Worm (Caenorhabditis elegans) whole organism, L4 larva: ENCODE results near the gene C08F1.11.

Experiments
- R02D3.7 ChIP-seq: fragments of 150-350 bp; sonication (generic microtip); optimal IDR thresholded peaks from 3 replicates; lab custom pipeline; 2014; ENCODE audit warnings: missing biosample characterization, missing genetic modification characterization
- attf-4 ChIP-seq: sonication (generic microtip); optimal IDR thresholded peaks from 3 replicates; lab custom pipeline; 2017; ENCODE audit warnings: missing biosample characterization, missing genetic modification characterization
- ceh-32 ChIP-seq: sonication (generic microtip); optimal IDR thresholded peaks from 2 replicates; lab custom pipeline; 2016; ENCODE audit warnings: mild to moderate bottlenecking, missing genetic modification characterization, missing compliant biosample characterization; ENCODE audit not compliant: poor library complexity
- dmd-9 ChIP-seq: fragments of 200-800 bp; sonication (Bioruptor generic); IDR thresholded peaks from 2 replicates; pipeline ENCODE4 v1.3.6; 2022; ENCODE audit warnings: missing genetic modification reagents, missing genetic modification characterization, missing compliant biosample characterization
- nhr-11 ChIP-seq: fragments of 150-350 bp; optimal IDR thresholded peaks from 2 replicates; lab custom pipeline; 2014; ENCODE audit warnings: missing biosample characterization, missing genetic modification characterization
- nhr-77 ChIP-seq: fragments of 150-350 bp; optimal IDR thresholded peaks from 2 replicates; lab custom pipeline; 2014; ENCODE audit warnings: missing biosample characterization, missing genetic modification characterization
- unc-130 ChIP-seq: sonication (generic microtip); optimal IDR thresholded peaks from 2 replicates; lab custom pipeline; 2016; ENCODE audit warnings: missing genetic modification reagents, missing genetic modification characterization, missing compliant biosample characterization
- zag-1 ChIP-seq: fragments of 150-350 bp; optimal IDR thresholded peaks from 2 replicates; lab custom pipeline; 2014; ENCODE audit warnings: missing biosample characterization, missing genetic modification characterization

DNA sequence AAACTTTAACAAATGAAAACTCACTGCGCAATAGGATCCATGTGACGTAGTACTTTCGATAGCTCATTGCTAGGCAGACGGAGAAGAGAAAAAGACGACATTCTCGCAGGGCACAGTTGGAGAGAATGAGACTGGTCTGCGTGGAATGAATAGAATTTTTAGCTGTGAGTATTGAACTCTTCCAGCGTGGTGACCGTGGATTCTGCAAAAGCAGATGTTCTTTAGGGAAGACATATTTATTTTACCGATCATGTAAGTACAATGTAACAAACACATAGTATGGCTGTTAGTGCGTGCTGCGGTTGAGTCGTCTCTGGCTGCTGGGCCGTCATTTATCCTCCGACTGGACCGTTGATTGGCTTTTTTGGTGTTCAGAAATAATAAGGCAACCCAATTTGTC, 31.7 kb downstream of the C08F1.11 start, which contains the start of gene F36H5.9:
- TF ChIP-seq ceh-32 (tag; lab: Kevin White, UChicago) (no peak), nhr-77 (tag; lab: Kevin White, UChicago) (no peak), dmd-9 (GFP tag; lab: Robert Waterston, UW) (no peak), nhr-11 (no peak), R02D3.7 (tag; lab: Kevin White, UChicago) (no peak), unc-130 (GFP tag; lab: Kevin White, UChicago) (no peak), zag-1 (tag; lab: Kevin White, UChicago) (no peak), attf-4 (tag; lab: Kevin White, UChicago) (no peak)
